Worm (Caenorhabditis elegans) whole organism, young adult: Measurements from ENCODE around the gene F22E5.1.

Experiments used
- C06A6.2 ChIP-seq: fragments of 200-800 bp; sonication (Bioruptor generic); conservative IDR thresholded peaks from 2 replicates; pipeline ENCODE4 v1.3.6; 2022; ENCODE audit warnings: missing genetic modification characterization, missing compliant biosample characterization
- C17E4.6 ChIP-seq: fragments of 200-800 bp; sonication (Bioruptor generic); IDR thresholded peaks from 2 replicates; pipeline ENCODE4 v1.3.6; 2022; ENCODE audit warnings: missing genetic modification reagents, missing genetic modification characterization, missing compliant biosample characterization
- K12H6.12 ChIP-seq: fragments of 200-800 bp; sonication (Bioruptor generic); optimal IDR thresholded peaks from 2 replicates; lab custom pipeline; 2018; ENCODE audit warnings: mild to moderate bottlenecking, missing genetic modification characterization, missing compliant biosample characterization
- Y53G8AR.9 ChIP-seq: fragments of 200-800 bp; sonication (Bioruptor generic); conservative IDR thresholded peaks from 2 replicates; pipeline ENCODE4 v1.3.6; 2022; ENCODE audit warnings: missing genetic modification reagents, missing genetic modification characterization, missing compliant biosample characterization
- akir-1 ChIP-seq: fragments of 200-800 bp; sonication (Bioruptor generic); optimal IDR thresholded peaks from 2 replicates; lab custom pipeline; 2018; ENCODE audit warnings: mild to moderate bottlenecking, missing genetic modification characterization, moderate library complexity, missing compliant biosample characterization
- atf-7 ChIP-seq: sonication (generic microtip); optimal IDR thresholded peaks from 2 replicates; lab custom pipeline; 2017; ENCODE audit warnings: mild to moderate bottlenecking, missing genetic modification characterization, missing compliant biosample characterization
- cebp-1 ChIP-seq, 2 experiments: fragments of 200-800 bp in 1 of 2; sonication (Bioruptor generic) in 1 of 2; sonication (generic microtip) in 1 of 2; IDR thresholded peaks in 1 of 2; optimal IDR thresholded peaks in 1 of 2; 2 replicates each; pipeline versions ENCODE4 v1.3.6 to Lab custom; 2017 to 2022; ENCODE audit warnings: missing compliant biosample characterization in 2 of 2, missing genetic modification characterization in 2 of 2, mild to moderate bottlenecking in 1 of 2, missing genetic modification reagents in 1 of 2, moderate library complexity in 1 of 2
- die-1 ChIP-seq: sonication (generic microtip); optimal IDR thresholded peaks from 2 replicates; lab custom pipeline; 2016; ENCODE audit warnings: missing genotype, mild to moderate bottlenecking, missing genetic modification characterization, missing compliant biosample characterization
- ekl-4 ChIP-seq: fragments of 200-800 bp; sonication (Bioruptor generic); IDR thresholded peaks from 2 replicates; pipeline ENCODE4 v1.3.6; 2022; ENCODE audit warnings: missing genetic modification reagents, missing genetic modification characterization, missing compliant biosample characterization
- gei-17 ChIP-seq: fragments of 200-800 bp; sonication (Bioruptor generic); optimal IDR thresholded peaks from 2 replicates; lab custom pipeline; 2018; ENCODE audit warnings: mild to moderate bottlenecking, missing genetic modification characterization, missing compliant biosample characterization
- lsy-27 ChIP-seq: sonication (generic microtip); optimal IDR thresholded peaks from 2 replicates; lab custom pipeline; 2017; ENCODE audit warnings: missing genetic modification characterization, mild to moderate bottlenecking, missing compliant biosample characterization, antibody characterized with exemption, missing genotype, borderline replicate concordance; ENCODE audit not compliant: insufficient read depth
- mes-4 ChIP-seq: sonication (generic microtip); optimal IDR thresholded peaks from 2 replicates; lab custom pipeline; 2016; ENCODE audit warnings: missing genotype, missing genetic modification characterization, missing compliant biosample characterization
- nhr-120 ChIP-seq: fragments of 200-800 bp; sonication (Bioruptor generic); IDR thresholded peaks from 2 replicates; pipeline ENCODE4 v1.3.6; 2022; ENCODE audit warnings: missing genetic modification characterization, missing compliant biosample characterization
- nhr-90 ChIP-seq: sonication (generic microtip); optimal IDR thresholded peaks from 2 replicates; lab custom pipeline; 2016; ENCODE audit warnings: missing genotype, mild to moderate bottlenecking, missing genetic modification characterization, missing compliant biosample characterization
- rec-8 ChIP-seq, 2 experiments: sonication (generic microtip); optimal IDR thresholded peaks; 2 replicates each; lab custom pipeline; 2016; ENCODE audit warnings: mild to moderate bottlenecking in 2 of 2, missing genetic modification characterization in 2 of 2, missing genetic modification reagents in 2 of 2, missing genotype in 2 of 2, missing biosample characterization in 1 of 2, missing compliant biosample characterization in 1 of 2, moderate library complexity in 1 of 2
- rpc-1 ChIP-seq, 2 experiments: fragments of 150-350 bp in 1 of 2; sonication (generic microtip) in 1 of 2; optimal IDR thresholded peaks; 2 replicates each; lab custom pipeline; 2014 to 2018; ENCODE audit warnings: missing biosample characterization in 1 of 2, missing genetic modification characterization in 1 of 2, missing genetic modification reagents in 1 of 2, missing genotype in 1 of 2
- snpc-3.4 ChIP-seq: sonication (generic microtip); optimal IDR thresholded peaks from 2 replicates; lab custom pipeline; 2017; ENCODE audit warnings: missing genetic modification characterization, mild to moderate bottlenecking, missing compliant biosample characterization, antibody characterized with exemption, moderate library complexity, missing genotype, missing genetic modification reagents
- unc-130 ChIP-seq: sonication (generic microtip); optimal IDR thresholded peaks from 2 replicates; lab custom pipeline; 2016; ENCODE audit warnings: missing genetic modification reagents, missing genetic modification characterization, missing compliant biosample characterization
- ztf-28 ChIP-seq: fragments of 200-800 bp; sonication (Bioruptor generic); IDR thresholded peaks from 2 replicates; pipeline ENCODE4 v1.3.6; 2022; ENCODE audit warnings: missing genetic modification reagents, missing genetic modification characterization, missing compliant biosample characterization

The F22E5.1 gene

ce11 chrII:2726774-2727173 is 53.2 kb downstream of the F22E5.1 start:
- TF ChIP-seq die-1 (tag; lab: Kevin White, UChicago) (no peak), ekl-4 (no peak), gei-17 (GFP tag; lab: Kevin White, UChicago) (no peak), unc-130 (GFP tag; lab: Kevin White, UChicago) (no peak), C06A6.2 (no peak), cebp-1 (GFP tag; IDR thresholded peaks at IDR 0.05; lab: Robert Waterston, UW) (no peak), cebp-1 (tag; optimal IDR thresholded peaks at IDR 0.05; lab: Kevin White, UChicago) (no peak), ztf-28 (GFP tag; lab: Robert Waterston, UW) (no peak), snpc-3.4 (no peak), rec-8 (tag; optimal IDR thresholded peaks at IDR 0.05; lab: Kevin White, UChicago) (no peak), lsy-27 (tag; lab: Kevin White, UChicago) (no peak), nhr-90 (tag; lab: Kevin White, UChicago) (no peak), mes-4 (no peak), K12H6.12 (tag; lab: Kevin White, UChicago) (no peak), rpc-1 (optimal IDR thresholded peaks at IDR 0.05; lab: Kevin White, UChicago) (no peak), rpc-1 (tag; optimal IDR thresholded peaks at IDR 0.05; lab: Kevin White, UChicago) (no peak), atf-7 (tag; lab: Kevin White, UChicago) (no peak), akir-1 (GFP tag; lab: Kevin White, UChicago) (no peak), Y53G8AR.9 (GFP tag; lab: Robert Waterston, UW) (no peak), C17E4.6 (no peak), nhr-120 (GFP tag; lab: Robert Waterston, UW) (no peak)
